Worm (Caenorhabditis elegans): Measurements from ENCODE around the gene C47G2.3.

Gene C47G2.3

DNA sequence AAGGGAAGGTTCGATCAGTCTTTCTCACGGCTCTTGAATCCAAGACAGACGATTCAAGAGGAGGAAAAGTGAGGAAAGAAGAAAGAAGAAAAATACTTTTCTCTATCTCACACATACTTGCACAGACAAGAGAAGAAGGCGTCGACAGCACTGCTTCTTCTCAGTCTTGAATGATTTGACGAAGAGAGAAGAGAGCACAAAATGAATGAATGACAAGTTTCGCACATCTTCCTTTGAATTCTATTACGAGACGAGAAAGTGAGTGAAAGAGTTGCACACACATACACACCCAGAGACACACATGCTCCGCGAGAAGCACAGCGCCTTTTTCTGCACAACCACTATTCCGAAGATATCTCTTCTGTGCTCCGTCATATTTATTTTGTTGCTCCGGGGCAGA, 45.7 kb upstream of the C47G2.3 start:
- TF ChIP-seq unc-120 (tag; optimal IDR thresholded peaks at IDR 0.05; ENCODE audit: poor library complexity, severe bottlenecking) (no peak), M03D4.4 (tag; optimal IDR thresholded peaks at IDR 0.05) (no peak), ces-1 (GFP tag; optimal IDR thresholded peaks at IDR 0.05) (peak; percentile 96)

DNA sequence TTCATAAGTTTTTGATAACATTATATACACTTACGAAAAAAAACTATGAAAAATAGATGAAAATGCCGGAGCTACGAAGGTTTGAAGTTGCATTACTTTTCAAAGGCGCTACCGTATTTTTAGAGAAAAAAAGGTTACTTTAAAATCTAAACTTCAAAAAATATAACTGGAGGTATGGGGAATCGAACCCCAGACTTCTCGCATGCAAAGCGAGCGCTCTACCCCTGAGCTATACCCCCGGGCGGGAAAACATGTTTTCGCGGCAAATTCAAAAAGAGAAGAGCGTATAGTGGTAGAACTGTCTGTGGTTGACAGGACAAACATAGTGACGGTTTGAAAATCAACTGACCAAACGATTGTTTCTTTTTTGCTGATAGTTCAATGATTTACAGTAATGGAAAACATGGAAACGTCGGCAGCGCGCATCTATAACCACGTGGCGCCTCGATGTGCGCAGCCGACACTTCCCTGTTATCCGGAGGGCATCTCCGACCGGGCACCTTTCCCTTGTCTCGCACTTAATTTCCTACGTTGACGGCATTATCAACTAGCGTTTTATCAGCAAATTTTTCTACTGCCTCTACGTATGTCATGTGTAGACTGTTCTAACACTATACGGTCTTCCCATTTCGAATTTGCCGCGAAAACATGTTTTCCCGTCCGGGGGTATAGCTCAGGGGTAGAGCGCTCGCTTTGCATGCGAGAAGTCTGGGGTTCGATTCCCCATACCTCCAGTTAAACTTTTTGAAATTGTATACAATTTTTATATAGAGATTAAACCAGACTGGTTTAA, 44.1 kb upstream of the C47G2.3 start:
- no peak for TF ChIP-seq tbx-8 (GFP tag; optimal IDR thresholded peaks at IDR 0.05)
- TF ChIP-seq drap-1 (GFP tag; optimal IDR thresholded peaks at IDR 0.05), result no peak
- TF ChIP-seq pha-4 (tag; optimal IDR thresholded peaks at IDR 0.05), result no peak
- TF ChIP-seq ces-1 (GFP tag; optimal IDR thresholded peaks at IDR 0.05), result no peak

DNA sequence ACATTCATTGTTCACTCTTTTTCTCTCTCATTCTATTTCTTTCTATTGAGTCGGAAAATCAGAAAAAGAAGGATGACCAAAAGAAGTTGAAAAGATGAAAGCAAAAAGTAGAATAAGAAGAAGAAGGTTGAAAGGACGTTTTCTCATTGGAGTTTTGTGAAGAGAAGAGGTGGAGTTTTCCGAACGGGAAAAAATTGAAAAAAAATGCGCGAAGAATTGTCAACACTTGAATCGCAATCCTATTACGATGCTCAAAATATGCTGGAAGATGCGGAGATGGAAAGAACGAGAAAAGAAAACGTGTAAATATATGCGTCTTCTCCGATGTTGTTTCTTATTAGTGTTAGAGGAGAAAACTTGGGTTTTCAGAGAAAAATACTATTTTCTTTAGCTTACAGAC, 43.4 kb upstream of the C47G2.3 start:
- no peak for TF ChIP-seq flh-1 (GFP tag; optimal IDR thresholded peaks at IDR 0.05)
- peak; percentile 38 for TF ChIP-seq ces-1 (GFP tag; optimal IDR thresholded peaks at IDR 0.05)
- no peak for TF ChIP-seq unc-120 (tag; optimal IDR thresholded peaks at IDR 0.05; ENCODE audit: poor library complexity, severe bottlenecking)

DNA sequence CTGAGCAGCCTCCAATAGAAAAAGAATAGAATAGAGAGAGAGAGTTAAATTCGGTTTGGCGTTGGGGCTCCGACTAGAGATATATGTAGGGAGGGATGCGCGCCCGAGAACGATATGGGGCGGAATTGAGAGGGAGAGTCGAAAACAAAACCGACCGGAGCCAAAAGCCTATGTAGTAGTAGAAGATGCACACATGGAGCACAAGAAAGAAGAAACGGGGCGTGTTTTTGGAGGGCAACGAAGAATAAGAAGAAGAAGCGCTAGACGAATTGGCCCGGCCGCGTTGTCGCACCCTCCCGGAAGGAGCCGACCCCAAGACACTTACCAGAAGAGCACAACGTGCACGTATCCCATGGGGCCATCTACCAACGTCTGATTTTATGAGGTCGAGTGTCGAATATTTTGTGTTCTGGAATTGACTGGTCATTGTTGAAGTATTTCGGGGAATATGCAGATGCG, 39.1 kb upstream of the C47G2.3 start, which contains the start of gene tag-180:
Gene tag-180, minus strand, starts transcription at position 409 of the 459 bp plus-strand sequence.
- TF ChIP-seq ces-1 (GFP tag; optimal IDR thresholded peaks at IDR 0.05) (peak; percentile 38), tbx-8 (GFP tag; optimal IDR thresholded peaks at IDR 0.05) (no peak), mls-2 (tag; optimal IDR thresholded peaks at IDR 0.05) (no peak)

DNA sequence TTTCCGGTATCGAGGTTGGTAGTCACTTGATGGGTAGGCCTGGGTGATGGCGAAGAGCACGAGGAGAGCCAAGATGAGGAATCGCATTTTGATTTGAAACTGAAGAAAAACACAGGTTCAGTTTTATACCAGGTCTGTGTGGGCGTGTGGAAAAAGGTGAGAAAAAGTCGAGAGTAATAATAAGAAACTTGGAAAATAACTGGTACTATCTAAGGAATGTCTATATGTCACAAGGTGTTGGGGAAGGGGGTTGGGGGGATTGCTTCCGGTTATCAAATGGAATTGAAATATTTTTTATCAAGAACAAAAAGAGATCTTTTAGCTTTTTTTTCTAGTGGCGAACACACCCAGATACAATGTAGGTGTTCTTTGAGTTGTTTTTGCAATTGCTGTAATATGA, 29.6 kb upstream of the C47G2.3 start, which contains the start of gene nlp-51:
Gene nlp-51, minus strand, starts transcription at position 101 of the 400 bp plus-strand sequence.
- TF ChIP-seq ham-2 (GFP tag; optimal IDR thresholded peaks at IDR 0.05) (no peak), snpc-4 (tag; optimal IDR thresholded peaks at IDR 0.05) (no peak), lin-32 (GFP tag; optimal IDR thresholded peaks at IDR 0.05) (no peak), nhr-76 (tag; optimal IDR thresholded peaks at IDR 0.05) (no peak), unc-62 (GFP tag; optimal IDR thresholded peaks at IDR 0.05) (no peak), drap-1 (GFP tag; optimal IDR thresholded peaks at IDR 0.05) (no peak), hlh-1 (tag; optimal IDR thresholded peaks at IDR 0.05) (no peak), lsy-2 (tag; optimal IDR thresholded peaks at IDR 0.05) (no peak), pha-4 (tag; optimal IDR thresholded peaks at IDR 0.05) (no peak), ceh-39 (tag; optimal IDR thresholded peaks at IDR 0.05) (no peak)

DNA sequence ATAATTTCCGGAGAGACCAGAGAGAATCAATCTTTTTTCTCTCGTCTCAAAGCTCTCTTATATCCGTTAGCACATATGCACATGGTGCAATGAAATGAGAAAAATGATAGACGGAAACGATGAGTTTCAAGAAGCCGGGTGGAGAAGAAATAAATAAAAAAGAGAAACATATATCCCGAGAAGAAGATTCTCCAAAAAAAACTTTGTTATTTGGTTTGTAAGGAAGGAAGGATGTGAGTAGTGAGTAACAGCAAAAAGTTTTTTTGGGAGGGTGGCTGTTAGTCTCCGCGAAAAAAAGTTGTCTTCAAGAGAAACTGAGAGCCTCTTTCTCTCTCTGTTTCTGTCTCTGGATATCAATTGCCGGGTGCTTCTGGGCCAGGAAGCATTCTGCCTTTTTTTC, 26.7 kb upstream of the C47G2.3 start:
- TF ChIP-seq unc-39 (tag; optimal IDR thresholded peaks at IDR 0.05), result no peak
- TF ChIP-seq ces-1 (GFP tag; optimal IDR thresholded peaks at IDR 0.05), result peak; percentile 26

DNA sequence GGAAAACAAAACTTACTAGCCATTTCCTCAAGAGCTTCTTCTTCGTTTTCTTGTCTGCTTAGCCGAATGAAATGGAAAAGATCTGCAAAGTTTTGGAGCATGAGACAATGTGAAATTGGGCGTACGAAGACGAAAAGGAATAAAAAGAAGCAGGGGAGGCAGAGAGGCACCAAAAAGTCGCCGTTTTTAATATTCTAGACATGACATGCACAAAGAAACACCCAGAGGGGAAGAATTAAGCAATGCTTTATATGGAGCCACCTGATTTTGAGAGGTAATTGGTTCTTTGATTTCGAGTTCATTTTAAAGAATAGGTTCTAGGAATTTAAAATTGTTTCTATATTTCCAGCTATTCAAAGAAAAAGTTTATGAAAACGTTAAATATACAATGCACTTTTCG, 24.2 kb upstream of the C47G2.3 start, which contains the start of gene T24F1.4:
Gene T24F1.4, minus strand, starts transcription at position 101 of the 400 bp plus-strand sequence.
- no peak for TF ChIP-seq bed-3 (GFP tag; optimal IDR thresholded peaks at IDR 0.05)
- TF ChIP-seq blmp-1 (tag; optimal IDR thresholded peaks at IDR 0.05), result no peak
- no peak for TF ChIP-seq mls-2 (tag; optimal IDR thresholded peaks at IDR 0.05)
- no peak for TF ChIP-seq cnd-1 (tag; optimal IDR thresholded peaks at IDR 0.05)
- no peak for TF ChIP-seq ceh-83 (GFP tag; optimal IDR thresholded peaks at IDR 0.05)
- no peak for TF ChIP-seq nhr-2 (tag; optimal IDR thresholded peaks at IDR 0.05)
- no peak for TF ChIP-seq unc-120 (tag; optimal IDR thresholded peaks at IDR 0.05; ENCODE audit: poor library complexity, severe bottlenecking)
- no peak for TF ChIP-seq tbx-8 (GFP tag; optimal IDR thresholded peaks at IDR 0.05)
- TF ChIP-seq ceh-43 (GFP tag; optimal IDR thresholded peaks at IDR 0.05), result no peak
- no peak for TF ChIP-seq elt-1 (tag; optimal IDR thresholded peaks at IDR 0.05; ENCODE audit: borderline replicate concordance, insufficient read depth)
- no peak for TF ChIP-seq zip-8 (tag; optimal IDR thresholded peaks at IDR 0.05)
- no peak for TF ChIP-seq nhr-28 (tag; optimal IDR thresholded peaks at IDR 0.05)
- TF ChIP-seq nhr-76 (tag; optimal IDR thresholded peaks at IDR 0.05), result no peak
- TF ChIP-seq ceh-39 (tag; optimal IDR thresholded peaks at IDR 0.05), result no peak
- TF ChIP-seq unc-62 (GFP tag; optimal IDR thresholded peaks at IDR 0.05), result no peak
- no peak for TF ChIP-seq lsy-2 (tag; optimal IDR thresholded peaks at IDR 0.05)
- no peak for TF ChIP-seq ces-1 (GFP tag; optimal IDR thresholded peaks at IDR 0.05)

Measured in whole organism, mixed stage, embryonic.